Fruit fly (Drosophila melanogaster): ENCODE data around the gene CG45491.
"Not testable (repeated sequence)": the region's sequence is repeated elsewhere in the genome, so short reads cannot be mapped to it uniquely, and the experiment has no call there.

Gene CG45491

dm6 chrX:19938894-19939293, at the start of gene CG45491:
TSS of gene CG45491 (minus strand) at chrX:19938994.
- TF ChIP-seq lz (GFP tag; optimal IDR thresholded peaks at IDR 0.05); eg (GFP tag; IDR thresholded peaks at IDR 0.05); CG4318 (GFP tag; optimal IDR thresholded peaks at IDR 0.05): not testable (repeated sequence)

- peak; percentile 55 for TF ChIP-seq esn (GFP tag; optimal IDR thresholded peaks at IDR 0.05)
- peak; percentile 45 for TF ChIP-seq acj6 (GFP tag; optimal IDR thresholded peaks at IDR 0.05)
- TF ChIP-seq Lpt (GFP tag; optimal IDR thresholded peaks at IDR 0.05): no peak
- TF ChIP-seq CG6276 (GFP tag; optimal IDR thresholded peaks at IDR 0.05): no peak
- TF ChIP-seq eg (GFP tag; IDR thresholded peaks at IDR 0.05): no peak
- TF ChIP-seq CG6163 (GFP tag; IDR thresholded peaks at IDR 0.05): peak; percentile 32; the same call in 1 of the 3 replicates
- TF ChIP-seq svp (GFP tag): peak; percentile 44
- peak; percentile 46 for TF ChIP-seq topi (GFP tag; optimal IDR thresholded peaks at IDR 0.05)
- peak; percentile 48 for TF ChIP-seq Ets21C (GFP tag; optimal IDR thresholded peaks at IDR 0.05)
- TF ChIP-seq CG31627 (GFP tag; optimal IDR thresholded peaks at IDR 0.05): peak; percentile 51
- no peak for TF ChIP-seq Blimp-1 (GFP tag; optimal IDR thresholded peaks at IDR 0.05)
- TF ChIP-seq Eip78C (GFP tag): peak; percentile 79
- no peak for TF ChIP-seq ss (GFP tag; optimal IDR thresholded peaks at IDR 0.05)
- TF ChIP-seq CG11902 (GFP tag; optimal IDR thresholded peaks at IDR 0.05): no peak
- TF ChIP-seq dac (GFP tag; optimal IDR thresholded peaks at IDR 0.05): no peak
- no peak for TF ChIP-seq CG4318 (GFP tag; optimal IDR thresholded peaks at IDR 0.05)
- TF ChIP-seq Sox14 (GFP tag; optimal IDR thresholded peaks at IDR 0.05): peak; percentile 44
- TF ChIP-seq fd59A (GFP tag; optimal IDR thresholded peaks at IDR 0.05): no peak
- no peak for TF ChIP-seq CG6808 (GFP tag; optimal IDR thresholded peaks at IDR 0.05)
- peak; percentile 27 for TF ChIP-seq CG8632 (GFP tag; optimal IDR thresholded peaks at IDR 0.05)
- peak; percentile 19 for TF ChIP-seq CG16779 (tag; optimal IDR thresholded peaks at IDR 0.05)
- TF ChIP-seq CG32006 (GFP tag; optimal IDR thresholded peaks at IDR 0.05): peak; percentile 38
- peak; percentile 48 for TF ChIP-seq Eip75B (GFP tag; optimal IDR thresholded peaks at IDR 0.05)
- peak; percentile 34 for TF ChIP-seq cyc (GFP tag; optimal IDR thresholded peaks at IDR 0.05)
- TF ChIP-seq CG11294 (GFP tag; IDR thresholded peaks at IDR 0.05): no peak
- peak; percentile 58 for TF ChIP-seq Smox (GFP tag; optimal IDR thresholded peaks at IDR 0.05)
- TF ChIP-seq CG10631 (GFP tag; optimal IDR thresholded peaks at IDR 0.05): peak; percentile 53
- TF ChIP-seq CG1621 (tag; optimal IDR thresholded peaks at IDR 0.05): peak; percentile 8
- peak; percentile 22 for TF ChIP-seq CG3919 (GFP tag; optimal IDR thresholded peaks at IDR 0.05)
- TF ChIP-seq Hr39 (GFP tag; optimal IDR thresholded peaks at IDR 0.05): peak; percentile 63
- peak; percentile 34 for TF ChIP-seq net (GFP tag; optimal IDR thresholded peaks at IDR 0.05)
- TF ChIP-seq fd85E (GFP tag; optimal IDR thresholded peaks at IDR 0.05): no peak
- 0 out of 3 replicates have a peak, but pooled peaks have one; percentile 19 for TF ChIP-seq CG8119 (GFP tag; IDR thresholded peaks at IDR 0.05)
- no peak for TF ChIP-seq CG9139 (GFP tag; optimal IDR thresholded peaks at IDR 0.05)
- TF ChIP-seq CG6854 (GFP tag; optimal IDR thresholded peaks at IDR 0.05): no peak
- peak; percentile 55 for TF ChIP-seq vri (GFP tag; optimal IDR thresholded peaks at IDR 0.05)
- peak; percentile 42 for TF ChIP-seq Met (GFP tag; optimal IDR thresholded peaks at IDR 0.05)
- TF ChIP-seq CG3032 (tag; optimal IDR thresholded peaks at IDR 0.05): no peak
- peak; percentile 26 for TF ChIP-seq CG34406 (GFP tag; optimal IDR thresholded peaks at IDR 0.05)
- TF ChIP-seq Hr38 (GFP tag; optimal IDR thresholded peaks at IDR 0.05): no peak
- no peak for TF ChIP-seq CG11762 (GFP tag; optimal IDR thresholded peaks at IDR 0.05; ENCODE audit: insufficient read depth)
- no peak for TF ChIP-seq Eip93F (GFP tag; optimal IDR thresholded peaks at IDR 0.05)
- TF ChIP-seq CG7368 (GFP tag; optimal IDR thresholded peaks at IDR 0.05): no peak
- peak; percentile 43 for TF ChIP-seq achi (GFP tag; optimal IDR thresholded peaks at IDR 0.05)
- peak; percentile 59 for TF ChIP-seq CG6792 (GFP tag; optimal IDR thresholded peaks at IDR 0.05)
- TF ChIP-seq CG8319 (GFP tag; optimal IDR thresholded peaks at IDR 0.05): no peak
- peak; percentile 57 for TF ChIP-seq OdsH (GFP tag; optimal IDR thresholded peaks at IDR 0.05)
- TF ChIP-seq Gug (GFP tag; IDR thresholded peaks at IDR 0.05): no peak
- no peak for TF ChIP-seq salr (GFP tag; optimal IDR thresholded peaks at IDR 0.05)
- TF ChIP-seq Hr4 (GFP tag; optimal IDR thresholded peaks at IDR 0.05): no peak
Observed at dm6 chrX:19964215-19964614, 25.4 kb upstream of the CG45491 start.
